Fruit fly (Drosophila melanogaster): Measurements from ENCODE around the gene TrissinR.

TrissinR gene

DNA sequence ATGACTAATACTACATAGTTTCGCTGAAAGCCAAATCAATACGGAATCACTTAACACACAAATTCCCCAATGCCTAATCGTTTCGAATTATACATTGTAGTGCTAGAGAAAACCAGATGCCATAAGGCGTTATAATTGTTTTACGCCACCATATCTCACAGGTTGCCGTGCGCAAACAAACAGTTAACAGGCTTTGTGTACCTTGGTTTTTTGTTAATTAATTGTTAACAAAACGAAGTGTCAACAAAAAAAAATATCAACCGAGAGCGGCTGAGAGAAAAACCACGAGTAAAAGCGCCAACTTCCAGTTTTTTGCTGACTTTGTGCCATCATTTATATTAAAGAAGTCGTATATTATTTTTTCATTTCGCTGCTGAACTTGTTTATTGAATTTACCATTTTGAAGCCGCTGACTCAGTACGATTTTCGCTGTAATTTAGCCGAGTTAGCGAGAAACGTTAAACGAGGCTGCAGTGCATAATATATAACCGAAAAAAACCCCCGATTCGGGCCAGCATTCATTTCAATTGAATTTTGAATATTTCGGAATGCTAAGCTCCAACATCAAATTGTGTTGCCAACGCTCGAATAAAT lies 52.8 kb downstream of the TrissinR start (continued):
- TF ChIP-seq Hey (tag; optimal IDR thresholded peaks at IDR 0.05) (peak; percentile 38), bbx (GFP tag; IDR thresholded peaks at IDR 0.05; ENCODE audit: partially characterized antibody) (no peak), vvl (GFP tag; IDR thresholded peaks at IDR 0.05) (no peak), fd64A (GFP tag; optimal IDR thresholded peaks at IDR 0.05) (peak; percentile 7), CG11398 (GFP tag; optimal IDR thresholded peaks at IDR 0.05) (no peak), prd (optimal IDR thresholded peaks at IDR 0.05) (no peak), prd (GFP tag; IDR thresholded peaks at IDR 0.05) (no peak), Nf-YA (GFP tag; IDR thresholded peaks at IDR 0.05) (no peak), dan (GFP tag; IDR thresholded peaks at IDR 0.05) (no peak), bowl (GFP tag; IDR thresholded peaks at IDR 0.05) (no peak), dati (GFP tag; IDR thresholded peaks at IDR 0.05) (no peak), amos (GFP tag; IDR thresholded peaks at IDR 0.05; ENCODE audit: partially characterized antibody) (no peak), gsb-n (tag; optimal IDR thresholded peaks at IDR 0.05) (no peak), CG10979 (tag; optimal IDR thresholded peaks at IDR 0.05) (no peak), gro (GFP tag; optimal IDR thresholded peaks at IDR 0.05) (peak; percentile 68), Myb (GFP tag; optimal IDR thresholded peaks at IDR 0.05) (no peak), toy (GFP tag; IDR thresholded peaks at IDR 0.05) (no peak), HLHmδ (GFP tag; optimal IDR thresholded peaks at IDR 0.05) (no peak), Doc2 (GFP tag; IDR thresholded peaks at IDR 0.05) (no peak), lilli (GFP tag; optimal IDR thresholded peaks at IDR 0.05) (no peak), CG9797 (GFP tag; optimal IDR thresholded peaks at IDR 0.05) (no peak), CG7786 (GFP tag; optimal IDR thresholded peaks at IDR 0.05) (no peak), CG17612 (GFP tag; IDR thresholded peaks at IDR 0.05) (no peak), CG13894 (tag; optimal IDR thresholded peaks at IDR 0.05) (peak; percentile 29), Blimp-1 (GFP tag; optimal IDR thresholded peaks at IDR 0.05) (peak; percentile 22), CG1024 (GFP tag; IDR thresholded peaks at IDR 0.05) (no peak), Sox102F (GFP tag; optimal IDR thresholded peaks at IDR 0.05) (peak; percentile 26), B-H2 (GFP tag; optimal IDR thresholded peaks at IDR 0.05) (peak; percentile 79), croc (GFP tag; conservative IDR thresholded peaks at IDR 0.05) (no peak), row (GFP tag; IDR thresholded peaks at IDR 0.05) (no peak), Poxn (GFP tag; IDR thresholded peaks at IDR 0.05) (no peak), ttk (GFP tag; IDR thresholded peaks at IDR 0.05) (no peak), TFAM (GFP tag; optimal IDR thresholded peaks at IDR 0.05) (no peak), CG18764 (GFP tag; optimal IDR thresholded peaks at IDR 0.05) (no peak), CG7928 (GFP tag; optimal IDR thresholded peaks at IDR 0.05) (peak; percentile 33), caup (GFP tag; optimal IDR thresholded peaks at IDR 0.05; ENCODE audit: severe bottlenecking) (peak; percentile 77), BEAF-32 (GFP tag; optimal IDR thresholded peaks at IDR 0.05) (no peak), CG16813 (GFP tag; IDR thresholded peaks at IDR 0.05; ENCODE audit: partially characterized antibody) (no peak), H2.0 (GFP tag; IDR thresholded peaks at IDR 0.05) (no peak), CG6813 (GFP tag; optimal IDR thresholded peaks at IDR 0.05) (peak; percentile 68), exex (tag; optimal IDR thresholded peaks at IDR 0.05) (peak; percentile 24), mirr (GFP tag; optimal IDR thresholded peaks at IDR 0.05) (peak; percentile 67), CG13123 (GFP tag; optimal IDR thresholded peaks at IDR 0.05) (peak; percentile 2), CG34422 (GFP tag; IDR thresholded peaks at IDR 0.05) (no peak), sr (GFP tag; IDR thresholded peaks at IDR 0.05) (no peak), Dad (GFP tag; optimal IDR thresholded peaks at IDR 0.05) (no peak), Atf6 (GFP tag; IDR thresholded peaks at IDR 0.05) (peak; percentile 41; the same call in 1 of the 2 replicates), Aef1 (GFP tag; IDR thresholded peaks at IDR 0.05) (no peak), Pdp1 (GFP tag; optimal IDR thresholded peaks at IDR 0.05) (peak in 1 of 2 experiments; percentile 11), CG17328 (GFP tag; IDR thresholded peaks at IDR 0.05) (no peak), fd96Cb (tag; optimal IDR thresholded peaks at IDR 0.05) (no peak)
